Fruit fly (Drosophila melanogaster): ENCODE results near the gene E2f1.
A peak's percentile ranks its signal among the peaks of the same experiment; 100 is the strongest.

The E2f1 gene

dm6 chr3R:21641517-21642137 lies 19.0 kb downstream of the E2f1 start (continued):
- TF ChIP-seq cyc (GFP tag; optimal IDR thresholded peaks at IDR 0.05) (peak; percentile 85), CG34406 (GFP tag; optimal IDR thresholded peaks at IDR 0.05) (peak; percentile 90), Sox15 (GFP tag; optimal IDR thresholded peaks at IDR 0.05) (peak; percentile 74), achi (GFP tag; optimal IDR thresholded peaks at IDR 0.05) (peak; percentile 91), fkh (GFP tag; optimal IDR thresholded peaks at IDR 0.05) (no peak), ss (GFP tag; optimal IDR thresholded peaks at IDR 0.05) (peak; percentile 92 to 94), eg (GFP tag; IDR thresholded peaks at IDR 0.05) (peak; percentile 5; the same call in 1 of the 3 replicates), Sox14 (GFP tag; optimal IDR thresholded peaks at IDR 0.05) (peak; percentile 89), svp (GFP tag) (peak; percentile 97), CG4318 (GFP tag; optimal IDR thresholded peaks at IDR 0.05) (peak; percentile 43), Blimp-1 (GFP tag; optimal IDR thresholded peaks at IDR 0.05) (peak; percentile 67), net (GFP tag; optimal IDR thresholded peaks at IDR 0.05) (peak; percentile 87), salr (GFP tag; optimal IDR thresholded peaks at IDR 0.05) (peak; percentile 63 to 86), CG16779 (tag; optimal IDR thresholded peaks at IDR 0.05) (peak; percentile 81), CG6792 (GFP tag; optimal IDR thresholded peaks at IDR 0.05) (peak; percentile 88), Sox102F (GFP tag; optimal IDR thresholded peaks at IDR 0.05) (peak; percentile 86), CG6808 (GFP tag; optimal IDR thresholded peaks at IDR 0.05) (peak; percentile 94), Ets21C (GFP tag; optimal IDR thresholded peaks at IDR 0.05) (peak; percentile 75), CG8119 (GFP tag; IDR thresholded peaks at IDR 0.05) (peak; percentile 84), CG11762 (GFP tag; optimal IDR thresholded peaks at IDR 0.05; ENCODE audit: insufficient read depth) (peak; percentile 82), CG1621 (tag; optimal IDR thresholded peaks at IDR 0.05) (peak; percentile 73), CG10669 (GFP tag; optimal IDR thresholded peaks at IDR 0.05) (peak; percentile 89), spab (GFP tag; optimal IDR thresholded peaks at IDR 0.05) (peak; percentile 91), dac (GFP tag; optimal IDR thresholded peaks at IDR 0.05) (no peak), OdsH (GFP tag; optimal IDR thresholded peaks at IDR 0.05) (peak; percentile 91), Eip75B (GFP tag; optimal IDR thresholded peaks at IDR 0.05) (peak; percentile 93), vri (GFP tag; optimal IDR thresholded peaks at IDR 0.05) (peak; percentile 73), Gug (GFP tag; IDR thresholded peaks at IDR 0.05) (peak; percentile 58), topi (GFP tag; optimal IDR thresholded peaks at IDR 0.05) (peak; percentile 92)

DNA sequence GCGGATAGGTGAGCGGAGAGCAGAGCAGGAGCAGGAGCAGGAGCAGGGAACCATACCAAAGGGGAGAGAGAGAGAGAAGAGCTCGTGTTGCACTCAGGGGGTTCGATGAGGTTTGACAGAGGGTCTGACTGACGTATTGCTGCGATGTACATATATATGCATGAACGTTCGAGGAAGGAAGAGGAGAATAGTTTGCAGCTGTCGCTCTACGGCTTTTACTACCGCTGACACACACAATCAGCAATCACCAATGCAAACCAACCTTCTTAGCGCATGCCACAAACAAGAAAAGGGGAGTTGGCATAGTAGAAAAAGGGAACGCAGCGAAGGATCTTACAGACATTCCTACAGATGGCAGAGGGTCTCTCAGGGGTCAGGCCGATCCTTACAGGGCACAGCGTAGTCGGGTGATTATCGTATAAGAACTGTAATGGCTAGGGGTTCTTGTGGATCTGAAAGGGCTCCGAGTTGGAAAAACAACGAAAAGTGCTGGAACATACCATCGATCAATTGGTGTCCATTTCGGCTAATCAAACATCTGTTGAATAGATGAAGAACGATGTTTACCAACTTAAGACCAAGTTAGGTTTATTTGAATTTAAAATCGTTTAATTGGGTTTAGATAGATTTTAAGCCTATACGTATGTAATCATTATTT lies 20.2 kb downstream of the E2f1 start:
- no peak for TF ChIP-seq CG3919 (GFP tag; optimal IDR thresholded peaks at IDR 0.05)
- peak; percentile 7 for TF ChIP-seq CG1621 (tag; optimal IDR thresholded peaks at IDR 0.05)

dm6 chr3R:21638437-21638836 lies 22.2 kb downstream of the E2f1 start:
- TF ChIP-seq CG10669 (GFP tag; optimal IDR thresholded peaks at IDR 0.05) (no peak), acj6 (GFP tag; optimal IDR thresholded peaks at IDR 0.05) (no peak), dac (GFP tag; optimal IDR thresholded peaks at IDR 0.05) (no peak), CG6163 (GFP tag; IDR thresholded peaks at IDR 0.05) (no peak), Gug (GFP tag; IDR thresholded peaks at IDR 0.05) (no peak), Blimp-1 (GFP tag; optimal IDR thresholded peaks at IDR 0.05) (peak; percentile 66), CG9139 (GFP tag; optimal IDR thresholded peaks at IDR 0.05) (no peak), CG6276 (GFP tag; optimal IDR thresholded peaks at IDR 0.05) (no peak), OdsH (GFP tag; optimal IDR thresholded peaks at IDR 0.05) (no peak), fd59A (GFP tag; optimal IDR thresholded peaks at IDR 0.05) (no peak), fkh (GFP tag; optimal IDR thresholded peaks at IDR 0.05) (no peak), Eip75B (GFP tag; optimal IDR thresholded peaks at IDR 0.05) (no peak), CG11294 (GFP tag; IDR thresholded peaks at IDR 0.05) (no peak), CG3032 (tag; optimal IDR thresholded peaks at IDR 0.05) (no peak), CG15336 (GFP tag; IDR thresholded peaks at IDR 0.05) (no peak), Sox102F (GFP tag; optimal IDR thresholded peaks at IDR 0.05) (no peak), ss (GFP tag; optimal IDR thresholded peaks at IDR 0.05) (peak; percentile 8 to 10), Lpt (GFP tag; optimal IDR thresholded peaks at IDR 0.05) (no peak), lz (GFP tag; optimal IDR thresholded peaks at IDR 0.05) (no peak), CG1621 (tag; optimal IDR thresholded peaks at IDR 0.05) (peak; percentile 64), svp (GFP tag) (no peak), dsx (GFP tag; optimal IDR thresholded peaks at IDR 0.05; ENCODE audit: poor library complexity, severe bottlenecking) (peak; percentile 62), CG6808 (GFP tag; optimal IDR thresholded peaks at IDR 0.05) (no peak), Met (GFP tag; optimal IDR thresholded peaks at IDR 0.05) (peak; percentile 0), vri (GFP tag; optimal IDR thresholded peaks at IDR 0.05) (no peak), cyc (GFP tag; optimal IDR thresholded peaks at IDR 0.05) (no peak), Sox15 (GFP tag; optimal IDR thresholded peaks at IDR 0.05) (no peak), CG34406 (GFP tag; optimal IDR thresholded peaks at IDR 0.05) (no peak), CG4318 (GFP tag; optimal IDR thresholded peaks at IDR 0.05) (no peak), CG16779 (tag; optimal IDR thresholded peaks at IDR 0.05) (no peak), eg (GFP tag; IDR thresholded peaks at IDR 0.05) (no peak), pdm3 (GFP tag; optimal IDR thresholded peaks at IDR 0.05) (no peak)

Data from whole organism, prepupa.